Fruit fly (Drosophila melanogaster) whole organism: Measurements from ENCODE around the gene sordd1.

Source experiments
- CG8478 ChIP-seq: fragments of >200 bp; optimal IDR thresholded peaks from 2 replicates; lab custom pipeline; 2018; ENCODE audit warnings: inconsistent platforms
- Dll ChIP-seq: fragments of >200 bp; optimal IDR thresholded peaks from 2 replicates; lab custom pipeline; 2017
- psq ChIP-seq: fragments of >200 bp; optimal IDR thresholded peaks from 2 replicates; lab custom pipeline; 2017
- usp ChIP-seq: fragments of >200 bp; optimal IDR thresholded peaks from 2 replicates; lab custom pipeline; 2017; ENCODE audit warnings: missing biosample characterization, missing genetic modification characterization, mixed read lengths

- TF ChIP-seq Dll (lab: Kevin White, UChicago) (no peak), psq (lab: Kevin White, UChicago) (no peak), CG8478 (no peak), usp (no peak)
These were observed 49.7 kb downstream of the sordd1 start, which contains the start of the genes CG8944 and CCT6 for dm6 chrX:15745905-15746681.
